Fruit fly (Drosophila melanogaster) whole organism, prepupa: ENCODE data around the gene CG5265.

Source experiments
- Blimp-1 ChIP-seq: fragments of 200-800 bp; sonication (Bioruptor generic); optimal IDR thresholded peaks from 3 replicates; lab custom pipeline; 2017; ENCODE audit warnings: missing biosample characterization, missing genetic modification characterization, mild to moderate bottlenecking, moderate library complexity, missing genetic modification reagents
- CG11902 ChIP-seq: fragments of 200-800 bp; sonication (Bioruptor generic); optimal IDR thresholded peaks from 3 replicates; lab custom pipeline; 2016; ENCODE audit warnings: missing biosample characterization, missing genetic modification characterization
- CG15336 ChIP-seq: fragments of 200-800 bp; sonication (Bioruptor generic); IDR thresholded peaks from 2 replicates; pipeline ENCODE4 v1.3.6; 2022; ENCODE audit warnings: missing biosample characterization, missing genetic modification characterization
- CG1621 ChIP-seq: fragments of 200-800 bp; sonication (Bioruptor generic); optimal IDR thresholded peaks from 3 replicates; lab custom pipeline; 2018; ENCODE audit warnings: missing biosample characterization, mild to moderate bottlenecking, missing genetic modification characterization
- CG16779 ChIP-seq: fragments of 200-800 bp; sonication (Bioruptor generic); optimal IDR thresholded peaks from 3 replicates; lab custom pipeline; 2017; ENCODE audit warnings: missing biosample characterization, mild to moderate bottlenecking, missing genetic modification characterization
- CG3032 ChIP-seq: fragments of 200-800 bp; optimal IDR thresholded peaks from 2 replicates; lab custom pipeline; 2019; ENCODE audit warnings: missing biosample characterization, mild to moderate bottlenecking, missing genetic modification characterization, moderate library complexity
- CG31627 ChIP-seq: fragments of 200-800 bp; sonication (Bioruptor generic); optimal IDR thresholded peaks from 3 replicates; lab custom pipeline; 2016; ENCODE audit warnings: missing biosample characterization, missing genetic modification characterization
- CG34406 ChIP-seq: fragments of 200-800 bp; sonication (Bioruptor generic); optimal IDR thresholded peaks from 3 replicates; lab custom pipeline; 2016; ENCODE audit warnings: missing biosample characterization, missing genetic modification characterization
- CG4318 ChIP-seq: fragments of 200-800 bp; sonication (Bioruptor generic); optimal IDR thresholded peaks from 3 replicates; lab custom pipeline; 2017; ENCODE audit warnings: missing biosample characterization, mild to moderate bottlenecking, missing genetic modification characterization
- CG6276 ChIP-seq: fragments of 200-800 bp; sonication (Bioruptor generic); optimal IDR thresholded peaks from 2 replicates; lab custom pipeline; 2017; ENCODE audit warnings: missing biosample characterization, mild to moderate bottlenecking, missing genetic modification characterization
- CG6808 ChIP-seq: fragments of 200-800 bp; sonication (Bioruptor generic); optimal IDR thresholded peaks from 3 replicates; lab custom pipeline; 2017; ENCODE audit warnings: missing biosample characterization, missing genetic modification characterization, mild to moderate bottlenecking, moderate library complexity, missing genetic modification reagents
- CG6854 ChIP-seq: fragments of 200-800 bp; sonication (Bioruptor generic); optimal IDR thresholded peaks from 2 replicates; lab custom pipeline; 2017; ENCODE audit warnings: missing biosample characterization, mild to moderate bottlenecking, missing genetic modification characterization
- CG7368 ChIP-seq: fragments of 200-800 bp; sonication (Bioruptor generic); optimal IDR thresholded peaks from 3 replicates; lab custom pipeline; 2016; ENCODE audit warnings: missing biosample characterization, missing genetic modification characterization
- CG8119 ChIP-seq: fragments of 200-800 bp; sonication (Bioruptor generic); IDR thresholded peaks from 3 replicates; pipeline ENCODE4 v1.3.6; 2022; ENCODE audit warnings: missing biosample characterization, missing genetic modification characterization
- CG8319 ChIP-seq: fragments of 200-800 bp; sonication (Bioruptor generic); optimal IDR thresholded peaks from 3 replicates; lab custom pipeline; 2016; ENCODE audit warnings: missing biosample characterization, missing genetic modification characterization
- CG8632 ChIP-seq: fragments of 200-800 bp; sonication (Bioruptor generic); optimal IDR thresholded peaks from 3 replicates; lab custom pipeline; 2016; ENCODE audit warnings: missing biosample characterization, missing genetic modification characterization
- CG9139 ChIP-seq: fragments of 200-800 bp; sonication (Bioruptor generic); optimal IDR thresholded peaks from 3 replicates; lab custom pipeline; 2017; ENCODE audit warnings: missing biosample characterization, mild to moderate bottlenecking, missing genetic modification characterization
- Eip78C ChIP-seq: fragments of 200-800 bp; sonication (Bioruptor generic); peaks from one replicate; lab custom pipeline; 2016; ENCODE audit warnings: missing biosample characterization, missing genetic modification characterization
- Eip93F ChIP-seq: fragments of 200-800 bp; sonication (Bioruptor generic); optimal IDR thresholded peaks from 2 replicates; lab custom pipeline; 2016; ENCODE audit warnings: missing biosample characterization, mild to moderate bottlenecking, missing genetic modification characterization
- Ets96B ChIP-seq: fragments of 200-800 bp; optimal IDR thresholded peaks from 2 replicates; lab custom pipeline; 2019; ENCODE audit warnings: missing biosample characterization, mild to moderate bottlenecking, missing genetic modification characterization, moderate library complexity
- Gug ChIP-seq: fragments of 200-800 bp; sonication (Bioruptor generic); IDR thresholded peaks from 2 replicates; pipeline ENCODE4 v1.3.6; 2022; ENCODE audit warnings: missing biosample characterization, missing genetic modification characterization
- Hr38 ChIP-seq: sonication (Bioruptor generic); optimal IDR thresholded peaks from 2 replicates; lab custom pipeline; 2016; ENCODE audit warnings: missing biosample characterization, missing genetic modification characterization
- Hr39 ChIP-seq: fragments of 200-800 bp; sonication (Bioruptor generic); optimal IDR thresholded peaks from 2 replicates; lab custom pipeline; 2016; ENCODE audit warnings: missing biosample characterization, missing genetic modification characterization
- Hr4 ChIP-seq: fragments of 200-800 bp; sonication (Bioruptor generic); optimal IDR thresholded peaks from 3 replicates; lab custom pipeline; 2016; ENCODE audit warnings: missing biosample characterization, missing genetic modification characterization
- Smox ChIP-seq: fragments of 200-800 bp; sonication (Bioruptor generic); optimal IDR thresholded peaks from 3 replicates; lab custom pipeline; 2016; ENCODE audit warnings: missing biosample characterization, missing genetic modification characterization
- Sox102F ChIP-seq: fragments of 200-800 bp; sonication (Bioruptor generic); optimal IDR thresholded peaks from 2 replicates; lab custom pipeline; 2016; ENCODE audit warnings: missing biosample characterization, mild to moderate bottlenecking, missing genetic modification characterization
- Sox14 ChIP-seq: fragments of 200-800 bp; sonication (Bioruptor generic); optimal IDR thresholded peaks from 3 replicates; lab custom pipeline; 2016; ENCODE audit warnings: missing biosample characterization, missing genetic modification characterization
- Sox15 ChIP-seq: fragments of 200-800 bp; sonication (Bioruptor generic); optimal IDR thresholded peaks from 3 replicates; lab custom pipeline; 2016; ENCODE audit warnings: missing biosample characterization, missing genetic modification characterization
- achi ChIP-seq: fragments of 200-800 bp; sonication (Bioruptor generic); optimal IDR thresholded peaks from 3 replicates; lab custom pipeline; 2016; ENCODE audit warnings: missing biosample characterization, missing genetic modification characterization
- acj6 ChIP-seq: fragments of 200-800 bp; sonication (Bioruptor generic); optimal IDR thresholded peaks from 3 replicates; lab custom pipeline; 2016; ENCODE audit warnings: missing biosample characterization, missing genetic modification characterization
- eg ChIP-seq: fragments of 200-800 bp; sonication (Bioruptor generic); IDR thresholded peaks from 3 replicates; pipeline ENCODE4 v1.3.6; 2022; ENCODE audit warnings: missing biosample characterization, missing genetic modification characterization
- fd59A ChIP-seq: fragments of 200-800 bp; sonication (Bioruptor generic); optimal IDR thresholded peaks from 2 replicates; lab custom pipeline; 2017; ENCODE audit warnings: missing biosample characterization, mild to moderate bottlenecking, missing genetic modification characterization, missing genetic modification reagents
- fkh ChIP-seq: fragments of 200-800 bp; sonication (Bioruptor generic); optimal IDR thresholded peaks from 3 replicates; lab custom pipeline; 2017; ENCODE audit warnings: missing biosample characterization, mild to moderate bottlenecking, missing genetic modification characterization, moderate library complexity
- net ChIP-seq: fragments of 200-800 bp; sonication (Bioruptor generic); optimal IDR thresholded peaks from 3 replicates; lab custom pipeline; 2016; ENCODE audit warnings: missing biosample characterization, missing genetic modification characterization
- pdm3 ChIP-seq: fragments of 200-800 bp; sonication (Bioruptor generic); optimal IDR thresholded peaks from 3 replicates; lab custom pipeline; 2016; ENCODE audit warnings: missing biosample characterization, missing genetic modification characterization
- spab ChIP-seq: fragments of 200-800 bp; sonication (Bioruptor generic); optimal IDR thresholded peaks from 2 replicates; lab custom pipeline; 2017; ENCODE audit warnings: missing biosample characterization, mild to moderate bottlenecking, missing genetic modification characterization, missing genetic modification reagents
- topi ChIP-seq: fragments of 200-800 bp; sonication (Bioruptor generic); optimal IDR thresholded peaks from 3 replicates; lab custom pipeline; 2016; ENCODE audit warnings: missing biosample characterization, missing genetic modification characterization
- vri ChIP-seq: fragments of 200-800 bp; sonication (Bioruptor generic); optimal IDR thresholded peaks from 3 replicates; lab custom pipeline; 2016; ENCODE audit warnings: missing biosample characterization, mild to moderate bottlenecking, missing genetic modification characterization

The CG5265 gene

DNA sequence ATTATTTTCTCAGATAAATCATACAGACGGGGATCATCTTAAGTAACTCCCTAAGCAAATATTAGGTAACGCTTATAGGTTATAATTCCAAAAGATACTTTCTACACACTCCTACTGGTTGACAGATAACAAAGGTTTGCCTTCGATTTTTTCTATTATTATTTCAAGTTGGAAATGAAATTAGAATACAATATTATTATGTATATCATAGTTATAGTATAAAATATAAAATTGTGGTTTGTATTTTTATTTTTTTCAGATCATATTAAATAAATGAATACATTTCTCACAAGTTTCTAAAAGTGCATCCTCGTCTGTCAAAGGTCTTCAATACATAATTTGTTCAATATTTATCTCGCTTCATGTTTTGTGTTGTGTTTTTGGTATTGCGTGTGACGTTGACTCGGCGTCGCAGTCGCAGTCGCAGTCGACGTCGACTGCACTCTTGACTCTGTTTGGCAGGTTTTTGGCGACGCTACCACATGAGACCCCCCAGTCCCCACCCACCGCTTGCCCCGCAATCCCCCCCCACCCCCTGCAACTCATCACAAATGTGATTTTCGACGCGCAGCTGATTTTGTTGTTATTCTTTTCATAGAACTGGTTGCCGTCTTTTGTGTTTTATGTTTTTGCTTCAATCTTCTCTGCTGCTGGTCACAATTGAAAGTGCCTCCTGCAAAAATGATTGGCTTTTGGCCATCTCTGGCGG lies 15.8 kb upstream of the CG5265 start (continued):
- no peak for TF ChIP-seq Sox15
- no peak for TF ChIP-seq CG9139 (GFP tag; lab: Kevin White, UChicago)
- TF ChIP-seq Blimp-1 = peak; percentile 27
- no peak; the same call in 2 of the 3 replicates for TF ChIP-seq eg (GFP tag; lab: Robert Waterston, UW)
- no peak for TF ChIP-seq CG11902 (GFP tag; lab: Kevin White, UChicago)
- peak; percentile 61; the same call in 2 of the 3 replicates for TF ChIP-seq CG8119 (GFP tag; lab: Robert Waterston, UW)
- TF ChIP-seq Ets96B (tag; lab: Kevin White, UChicago) = no peak
- peak; percentile 49 for TF ChIP-seq Sox102F (GFP tag; lab: Kevin White, UChicago)
- TF ChIP-seq CG8632 (GFP tag; lab: Kevin White, UChicago) = peak; percentile 25
- TF ChIP-seq CG7368 (GFP tag; lab: Kevin White, UChicago) = no peak
- TF ChIP-seq pdm3 (GFP tag; lab: Kevin White, UChicago) = no peak
- TF ChIP-seq CG3032 (tag; lab: Kevin White, UChicago) = no peak
- TF ChIP-seq CG34406 = peak; percentile 64
- TF ChIP-seq Hr4 (GFP tag; lab: Kevin White, UChicago) = peak; percentile 29
- TF ChIP-seq CG31627 (GFP tag; lab: Kevin White, UChicago) = peak; percentile 22
- TF ChIP-seq CG6276 (GFP tag; lab: Kevin White, UChicago) = peak; percentile 25
- TF ChIP-seq vri (GFP tag; lab: Kevin White, UChicago) = peak; percentile 46
- TF ChIP-seq fkh (GFP tag; lab: Kevin White, UChicago) = no peak

DNA sequence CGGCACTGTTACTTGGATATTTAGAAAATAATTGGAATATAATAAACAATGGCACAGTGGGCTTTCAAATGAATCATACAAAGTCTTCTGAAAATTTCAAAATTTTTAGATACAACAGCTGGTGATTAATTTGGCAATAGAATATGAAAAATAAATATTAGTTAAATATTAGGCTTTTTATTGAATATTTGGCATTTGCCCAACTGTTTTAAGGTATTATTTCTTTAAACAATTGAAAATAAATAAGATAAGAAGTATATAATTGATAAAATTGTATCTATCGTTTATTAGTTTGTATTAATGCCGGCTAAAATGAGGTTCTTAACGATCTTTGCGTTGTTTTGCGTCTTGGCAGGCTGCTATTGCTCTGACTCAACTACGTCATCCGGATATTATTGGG lies 14.6 kb upstream of the CG5265 start, which contains the start of gene CG45079:
Gene CG45079, plus strand, starts transcription at position 301 of the 400 bp plus-strand sequence.
- no peak for TF ChIP-seq Eip78C (GFP tag; lab: Kevin White, UChicago)
- no peak for TF ChIP-seq Hr38 (GFP tag; lab: Kevin White, UChicago)
- TF ChIP-seq topi (GFP tag; lab: Kevin White, UChicago) = no peak
- TF ChIP-seq vri (GFP tag; lab: Kevin White, UChicago) = no peak
- TF ChIP-seq CG31627 (GFP tag; lab: Kevin White, UChicago) = no peak
- TF ChIP-seq Gug (GFP tag; lab: Robert Waterston, UW) = no peak
- no peak for TF ChIP-seq Smox (GFP tag; lab: Kevin White, UChicago)
- TF ChIP-seq CG9139 (GFP tag; lab: Kevin White, UChicago) = no peak
- no peak for TF ChIP-seq CG8319 (GFP tag; lab: Kevin White, UChicago)
- TF ChIP-seq Sox102F (GFP tag; lab: Kevin White, UChicago) = no peak
- TF ChIP-seq acj6 (GFP tag; lab: Kevin White, UChicago) = no peak
- no peak for TF ChIP-seq Sox15
- TF ChIP-seq CG3032 (tag; lab: Kevin White, UChicago) = no peak
- no peak for TF ChIP-seq CG7368 (GFP tag; lab: Kevin White, UChicago)
- TF ChIP-seq CG6854 (GFP tag; lab: Kevin White, UChicago) = no peak
- TF ChIP-seq CG1621 (tag; lab: Kevin White, UChicago) = no peak
- no peak for TF ChIP-seq CG16779 (tag; lab: Kevin White, UChicago)
- no peak for TF ChIP-seq fkh (GFP tag; lab: Kevin White, UChicago)
- TF ChIP-seq CG8119 (GFP tag; lab: Robert Waterston, UW) = no peak
- TF ChIP-seq, all 60 proteins: peak for 0

dm6 chr3R:17125339-17126044 lies 13.3 kb upstream of the CG5265 start, which contains the start of gene cher:
Gene cher (minus strand): TSS chr3R:17125389.
- TF ChIP-seq Sox14 = no peak
- no peak for TF ChIP-seq spab (GFP tag; lab: Kevin White, UChicago)
- TF ChIP-seq CG6808 (GFP tag; lab: Kevin White, UChicago) = no peak
- no peak for TF ChIP-seq Sox15
- no peak for TF ChIP-seq CG16779 (tag; lab: Kevin White, UChicago)
- no peak for TF ChIP-seq CG4318 (GFP tag; lab: Kevin White, UChicago)
- TF ChIP-seq Hr39 = no peak
- no peak for TF ChIP-seq CG1621 (tag; lab: Kevin White, UChicago)
- no peak for TF ChIP-seq achi (GFP tag; lab: Kevin White, UChicago)
- TF ChIP-seq Eip93F (GFP tag; lab: Kevin White, UChicago) = no peak
- TF ChIP-seq fd59A (GFP tag; lab: Kevin White, UChicago) = no peak
- TF ChIP-seq net (GFP tag; lab: Kevin White, UChicago) = no peak
- TF ChIP-seq CG15336 (GFP tag; lab: Robert Waterston, UW) = no peak
- no peak for TF ChIP-seq Hr38 (GFP tag; lab: Kevin White, UChicago)
- no peak for TF ChIP-seq Ets96B (tag; lab: Kevin White, UChicago)
- no peak for TF ChIP-seq CG31627 (GFP tag; lab: Kevin White, UChicago)
